Worm (Caenorhabditis elegans) whole organism, young adult: ENCODE data around the gene chw-1.

Source experiments
- ama-1 ChIP-seq, 3 experiments: fragments of 150-350 bp in 1 of 3; sonication (generic microtip) in 2 of 3; optimal IDR thresholded peaks; 2 replicates each; lab custom pipeline; 2014 to 2018; ENCODE audit warnings: missing biosample characterization in 2 of 3, missing genetic modification characterization in 2 of 3, missing genetic modification reagents in 2 of 3
- nhr-120 ChIP-seq: fragments of 200-800 bp; sonication (Bioruptor generic); IDR thresholded peaks from 2 replicates; pipeline ENCODE4 v1.3.6; 2022; ENCODE audit warnings: missing genetic modification characterization, missing compliant biosample characterization

DNA sequence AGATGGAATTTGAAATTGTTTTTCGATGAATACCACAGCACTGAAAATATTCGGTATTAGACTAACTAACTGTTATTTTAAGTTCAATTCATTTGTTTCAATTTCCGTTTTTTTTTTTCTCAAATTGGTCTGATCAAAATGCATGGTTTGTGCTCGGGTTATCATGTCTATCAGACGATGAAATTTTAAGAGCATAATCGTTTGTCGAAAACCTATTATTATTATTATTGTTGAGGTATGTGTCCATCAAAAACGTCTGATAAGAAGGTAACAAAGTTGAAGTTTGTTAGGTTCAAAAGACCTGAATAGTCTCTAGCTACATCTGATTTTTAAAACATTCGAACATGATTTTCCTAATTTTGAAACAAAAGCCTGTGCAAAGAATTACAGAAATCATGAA is 21.9 kb downstream of the chw-1 start:
- TF ChIP-seq ama-1 (optimal IDR thresholded peaks at IDR 0.05; lab: Kevin White, UChicago) (no peak), ama-1 (GFP tag; optimal IDR thresholded peaks at IDR 0.05; lab: Kevin White, UChicago) (no peak), nhr-120 (GFP tag; lab: Robert Waterston, UW) (no peak)
